Worm (Caenorhabditis elegans): ENCODE results near the gene srw-42.

srw-42 gene

DNA sequence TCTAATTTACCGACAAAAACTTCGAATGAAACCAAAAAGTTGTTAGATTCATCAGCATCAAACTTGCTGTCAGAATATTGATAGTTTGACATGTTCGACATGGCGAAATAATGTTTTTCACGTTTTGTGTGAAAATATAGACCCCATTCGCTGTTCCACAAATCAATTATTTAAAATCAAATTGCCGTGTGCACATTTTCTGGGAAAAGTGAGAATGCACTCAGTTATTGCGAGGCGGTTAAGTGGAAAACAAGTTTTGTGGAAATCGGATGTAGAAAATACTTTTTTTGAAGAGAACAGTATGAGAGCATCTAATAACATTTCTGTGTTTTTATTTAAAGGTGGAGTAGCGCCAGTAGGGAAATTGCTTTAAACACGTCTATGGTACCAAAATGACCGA, at the start of gene srw-42:
srw-42 (minus strand) TSS at position 101 of the 400 bp plus-strand sequence.
- TF ChIP-seq let-607 (tag; optimal IDR thresholded peaks at IDR 0.05) (no peak), F57C9.4 (tag; optimal IDR thresholded peaks at IDR 0.05) (no peak), Y79H2A.3 (GFP tag; conservative IDR thresholded peaks at IDR 0.05) (no peak), C17E4.6 (GFP tag; IDR thresholded peaks at IDR 0.05) (no peak), cebp-1 (GFP tag; IDR thresholded peaks at IDR 0.05) (no peak), cebp-1 (tag; optimal IDR thresholded peaks at IDR 0.05) (no peak)

DNA sequence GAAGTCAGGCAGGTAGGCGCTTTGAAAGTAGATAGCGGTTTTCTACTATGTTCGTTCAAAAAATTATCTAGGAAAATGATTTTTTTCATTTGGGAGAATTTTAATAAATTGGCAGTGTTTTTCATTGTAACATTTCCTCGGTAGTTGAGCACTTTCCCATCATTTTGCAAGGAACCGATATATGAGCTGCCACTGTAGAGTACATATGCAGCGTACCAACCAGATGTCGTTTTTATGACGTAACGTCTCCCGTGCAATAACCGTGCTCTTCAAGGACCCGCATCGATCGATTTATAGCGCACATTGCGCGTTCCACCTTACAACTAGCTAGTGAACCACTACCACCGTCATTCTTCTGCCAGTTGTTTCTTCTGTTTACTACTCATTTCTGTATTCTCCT, 48.5 kb upstream of the srw-42 start, which contains the start of gene T25E12.6:
T25E12.6 (plus strand) TSS at position 301 of the 400 bp plus-strand sequence.
- TF ChIP-seq hsf-1 (GFP tag; IDR thresholded peaks at IDR 0.05) (no peak), rcor-1 (GFP tag; IDR thresholded peaks at IDR 0.05) (no peak), tbx-9 (tag; optimal IDR thresholded peaks at IDR 0.05; ENCODE audit: borderline replicate concordance) (no peak), unc-130 (GFP tag; optimal IDR thresholded peaks at IDR 0.05) (no peak), tlf-1 (GFP tag; optimal IDR thresholded peaks at IDR 0.05) (no peak), dpff-1 (tag; optimal IDR thresholded peaks at IDR 0.05) (no peak)

DNA sequence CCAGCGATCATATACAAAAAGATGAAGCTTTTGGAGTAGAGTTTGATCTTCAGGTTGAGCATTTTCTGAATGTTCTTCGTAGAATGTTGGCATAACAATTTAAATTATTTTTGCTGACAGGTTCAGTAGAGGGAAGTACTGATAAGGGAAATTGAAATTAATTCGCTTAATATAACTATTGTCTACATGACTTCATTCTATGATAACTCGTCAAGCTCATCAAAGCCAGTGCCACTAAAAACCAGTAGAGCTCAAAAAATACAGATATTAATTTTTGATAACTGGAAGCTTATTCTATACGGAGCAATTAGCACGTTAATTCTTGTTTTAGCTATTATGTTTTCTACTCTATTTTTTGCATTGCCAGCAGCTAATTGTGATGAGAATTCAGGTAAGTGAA, 45.5 kb upstream of the srw-42 start, which contains the start of the genes clec-29 and clec-39:
clec-29 (minus strand) TSS at position 101 of the 400 bp plus-strand sequence.
clec-39 (plus strand) TSS at position 169 of the 400 bp plus-strand sequence.
- no peak for TF ChIP-seq F33H1.4 (GFP tag; IDR thresholded peaks at IDR 0.05)
- TF ChIP-seq mcd-1 (GFP tag; IDR thresholded peaks at IDR 0.05), result no peak
- TF ChIP-seq egl-44 (GFP tag; IDR thresholded peaks at IDR 0.05), result no peak
- TF ChIP-seq nhr-90 (tag; optimal IDR thresholded peaks at IDR 0.05), result no peak
- no peak for TF ChIP-seq ZK185.1 (tag; optimal IDR thresholded peaks at IDR 0.05; ENCODE audit: poor library complexity, severe bottlenecking)
- TF ChIP-seq dpl-1 (GFP tag; optimal IDR thresholded peaks at IDR 0.05), result no peak
- TF ChIP-seq nfya-1 (tag; optimal IDR thresholded peaks at IDR 0.05; ENCODE audit: borderline replicate concordance, insufficient read depth), result no peak
- no peak for TF ChIP-seq let-526 (GFP tag; IDR thresholded peaks at IDR 0.05)
- no peak for TF ChIP-seq D2030.7 (GFP tag; IDR thresholded peaks at IDR 0.05)
- no peak for TF ChIP-seq ztf-28 (GFP tag; IDR thresholded peaks at IDR 0.05)
- no peak for TF ChIP-seq nhr-27 (tag; optimal IDR thresholded peaks at IDR 0.05)
- no peak for TF ChIP-seq dox-1 (GFP tag; IDR thresholded peaks at IDR 0.05)
- no peak for TF ChIP-seq hrde-1 (tag; optimal IDR thresholded peaks at IDR 0.05; ENCODE audit: borderline replicate concordance)
- TF ChIP-seq Y56A3A.18 (GFP tag; IDR thresholded peaks at IDR 0.05), result no peak
- no peak for TF ChIP-seq ekl-4 (GFP tag; IDR thresholded peaks at IDR 0.05)
- no peak for TF ChIP-seq egl-18 (GFP tag; IDR thresholded peaks at IDR 0.05)

DNA sequence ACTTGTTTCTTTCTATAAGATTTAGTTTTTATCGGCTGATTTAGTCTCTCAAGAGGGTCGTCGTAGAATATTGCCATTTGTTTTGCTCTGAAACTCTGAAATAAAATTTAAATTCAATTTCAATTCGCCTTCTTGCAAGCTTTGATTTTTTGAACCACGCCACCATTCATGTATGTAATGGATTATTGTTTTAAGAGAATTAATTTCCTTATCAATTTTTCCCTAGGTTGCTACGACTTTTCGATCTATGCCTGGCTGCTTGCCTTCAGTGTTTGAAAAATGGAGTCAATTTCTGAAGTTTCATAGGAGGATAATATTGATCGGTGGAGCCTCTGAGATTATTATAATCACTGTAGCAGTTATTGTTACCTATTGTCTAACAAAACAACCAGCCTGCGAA, 41.9 kb upstream of the srw-42 start, which contains the start of the genes clec-38 and clec-34:
clec-38 (minus strand) TSS at position 101 of the 400 bp plus-strand sequence.
clec-34 (plus strand) TSS at position 248 of the 400 bp plus-strand sequence.
- TF ChIP-seq efl-1 (GFP tag; optimal IDR thresholded peaks at IDR 0.05), result no peak
- TF ChIP-seq ceh-58 (GFP tag; IDR thresholded peaks at IDR 0.05), result no peak
- TF ChIP-seq egl-44 (GFP tag; IDR thresholded peaks at IDR 0.05), result no peak
- no peak for TF ChIP-seq him-1 (tag; optimal IDR thresholded peaks at IDR 0.05)
- no peak for TF ChIP-seq ztf-28 (GFP tag; IDR thresholded peaks at IDR 0.05)
- no peak for TF ChIP-seq snpc-1.1 (tag; optimal IDR thresholded peaks at IDR 0.05; ENCODE audit: insufficient read depth)
- no peak for TF ChIP-seq let-526 (GFP tag; IDR thresholded peaks at IDR 0.05)
- TF ChIP-seq Y95B8A.8 (GFP tag; IDR thresholded peaks at IDR 0.05), result no peak
- TF ChIP-seq F55B11.4 (tag; optimal IDR thresholded peaks at IDR 0.05; ENCODE audit: borderline replicate concordance, insufficient read depth), result no peak

Data from whole organism, young adult.